Fruit fly (Drosophila melanogaster) whole organism, embryonic: ENCODE measurements around the gene Eig71Ec.
A peak's percentile ranks its signal among the peaks of the same experiment; 100 is the strongest.

Experiments
- CG11456 ChIP-seq: fragments of 200-800 bp; sonication (Bioruptor generic); IDR thresholded peaks from 3 replicates; pipeline ENCODE4 v1.3.6; 2022; ENCODE audit warnings: missing biosample characterization, missing genetic modification characterization
- CG2129 ChIP-seq: fragments of 200-800 bp; sonication (Bioruptor generic); IDR thresholded peaks from 2 replicates; pipeline ENCODE4 v1.3.6; 2022; ENCODE audit warnings: missing biosample characterization, missing genetic modification characterization; ENCODE audit not compliant: partially characterized antibody
- CG42726 ChIP-seq: fragments of 200-800 bp; sonication (Bioruptor generic); IDR thresholded peaks from 2 replicates; pipeline ENCODE4 v1.3.6; 2022; ENCODE audit warnings: missing biosample characterization, missing genetic modification characterization; ENCODE audit not compliant: partially characterized antibody
- CG6683 ChIP-seq: fragments of 200-800 bp; sonication (Bioruptor generic); optimal IDR thresholded peaks from 2 replicates; lab custom pipeline; 2017; ENCODE audit warnings: missing biosample characterization, mild to moderate bottlenecking, missing genetic modification characterization, missing genetic modification reagents
- CG8388 ChIP-seq: fragments of 200-800 bp; sonication (Bioruptor generic); optimal IDR thresholded peaks from 2 replicates; lab custom pipeline; 2019; ENCODE audit warnings: missing biosample characterization, mild to moderate bottlenecking, missing genetic modification characterization, moderate library complexity
- HmgZ ChIP-seq: fragments of 200-800 bp; sonication (Bioruptor generic); optimal IDR thresholded peaks from 2 replicates; lab custom pipeline; 2018; ENCODE audit warnings: missing biosample characterization, mild to moderate bottlenecking, missing genetic modification characterization
- Med ChIP-seq: fragments of 200-800 bp; sonication (Bioruptor generic); peaks from one replicate; lab custom pipeline; 2016; ENCODE audit warnings: missing biosample characterization, missing genetic modification characterization, mild to moderate bottlenecking, inconsistent platforms, moderate library complexity
- NFAT ChIP-seq: fragments of 200-800 bp; sonication (Bioruptor generic); IDR thresholded peaks from 2 replicates; pipeline ENCODE4 v1.3.6; 2022; ENCODE audit warnings: missing biosample characterization, missing genetic modification characterization
- hb ChIP-seq: fragments of 200-800 bp; sonication (Bioruptor generic); IDR thresholded peaks from 3 replicates; pipeline ENCODE4 v1.3.6; 2022; ENCODE audit warnings: missing biosample characterization, missing genetic modification characterization; ENCODE audit not compliant: partially characterized antibody
- p53 ChIP-seq: fragments of 200-800 bp; sonication (Bioruptor generic); optimal IDR thresholded peaks from 2 replicates; lab custom pipeline; 2016; ENCODE audit warnings: missing biosample characterization, missing genetic modification characterization

Eig71Ec gene

DNA sequence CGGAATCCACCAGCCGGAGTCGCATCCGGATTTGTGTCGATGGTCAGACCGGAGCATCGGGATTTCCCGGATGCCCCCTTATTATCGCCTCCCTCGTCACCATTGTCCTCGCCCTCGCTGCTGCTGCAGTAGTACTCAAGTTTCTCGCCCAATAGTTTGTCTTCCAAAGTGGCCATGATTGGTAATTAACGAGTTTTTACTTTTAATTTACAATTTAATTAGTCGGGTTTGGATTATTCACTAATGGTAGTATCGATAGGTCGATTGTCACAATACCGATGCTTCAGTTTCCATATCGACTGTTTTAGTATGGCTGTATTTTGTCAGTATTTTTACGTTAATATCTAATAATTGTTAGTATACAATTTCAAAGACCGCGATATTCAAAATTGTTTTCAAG lies 41.9 kb downstream of the Eig71Ec start, which contains the start of gene CG7650 (continued):
- TF ChIP-seq p53 (GFP tag; lab: Kevin White, UChicago) (no peak), HmgZ (tag; lab: Kevin White, UChicago) (peak; percentile 37), CG11456 (GFP tag; lab: Robert Waterston, UW) (no peak), CG2129 (peak; percentile 84), CG8388 (GFP tag; lab: Kevin White, UChicago) (no peak), CG42726 (GFP tag; lab: Robert Waterston, UW) (peak; percentile 74; the same call in 1 of the 2 replicates), hb (GFP tag; lab: Robert Waterston, UW) (peak; percentile 81), NFAT (GFP tag; lab: Robert Waterston, UW) (no peak)

DNA sequence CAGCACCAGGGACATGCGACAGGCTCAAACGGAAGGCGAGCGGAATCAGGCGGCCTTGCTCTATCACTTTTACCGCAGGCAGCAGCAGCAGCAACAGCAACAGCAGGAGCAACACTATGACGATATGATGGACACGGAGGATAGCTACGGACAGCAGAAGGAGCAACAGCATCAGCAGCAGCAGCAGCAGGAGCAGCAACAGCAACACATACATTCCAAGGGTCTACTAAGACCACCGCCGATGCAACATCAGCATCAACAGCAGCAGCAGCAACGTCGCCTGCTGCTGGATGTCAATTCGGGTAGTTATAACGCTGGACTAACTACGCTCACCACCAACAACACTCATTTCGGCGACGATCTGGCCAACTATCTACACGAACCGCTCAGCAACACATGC lies 47.1 kb downstream of the Eig71Ec start:
- TF ChIP-seq CG6683 (GFP tag; lab: Kevin White, UChicago) (no peak), Med (GFP tag; lab: Kevin White, UChicago) (peak; percentile 51)
